Worm (Caenorhabditis elegans) whole organism, early embryonic: Measurements from ENCODE around the gene F53C3.11.

Source experiments
- B0310.2 ChIP-seq: sonication (generic microtip); optimal IDR thresholded peaks from 2 replicates; lab custom pipeline; 2016; ENCODE audit warnings: mild to moderate bottlenecking, missing genetic modification characterization, missing compliant biosample characterization
- ama-1 ChIP-seq: fragments of 150-350 bp; optimal IDR thresholded peaks from 2 replicates; lab custom pipeline; 2014

- TF ChIP-seq ama-1 (lab: Kevin White, UChicago) (no peak), B0310.2 (tag; lab: Kevin White, UChicago) (no peak)
These were observed 5.4 kb downstream of the F53C3.11 start, which contains the start of gene F53C3.4 for ce11 chrII:3901108-3901507.
